Worm (Caenorhabditis elegans) whole organism, mixed stage, embryonic: Measurements from ENCODE around the gene F32D8.12.

Source experiments
- ceh-43 ChIP-seq: fragments of 200-800 bp; sonication (Bioruptor generic); optimal IDR thresholded peaks from 2 replicates; lab custom pipeline; 2018; ENCODE audit warnings: mild to moderate bottlenecking, missing genetic modification characterization, moderate library complexity, missing compliant biosample characterization
- lin-32 ChIP-seq: fragments of 200-800 bp; sonication (Bioruptor generic); optimal IDR thresholded peaks from 2 replicates; lab custom pipeline; 2018; ENCODE audit warnings: mild to moderate bottlenecking, missing genetic modification characterization, missing compliant biosample characterization
- snpc-4 ChIP-seq: fragments of 150-350 bp; optimal IDR thresholded peaks from 2 replicates; lab custom pipeline; 2014; ENCODE audit warnings: missing biosample characterization, missing genetic modification characterization

DNA sequence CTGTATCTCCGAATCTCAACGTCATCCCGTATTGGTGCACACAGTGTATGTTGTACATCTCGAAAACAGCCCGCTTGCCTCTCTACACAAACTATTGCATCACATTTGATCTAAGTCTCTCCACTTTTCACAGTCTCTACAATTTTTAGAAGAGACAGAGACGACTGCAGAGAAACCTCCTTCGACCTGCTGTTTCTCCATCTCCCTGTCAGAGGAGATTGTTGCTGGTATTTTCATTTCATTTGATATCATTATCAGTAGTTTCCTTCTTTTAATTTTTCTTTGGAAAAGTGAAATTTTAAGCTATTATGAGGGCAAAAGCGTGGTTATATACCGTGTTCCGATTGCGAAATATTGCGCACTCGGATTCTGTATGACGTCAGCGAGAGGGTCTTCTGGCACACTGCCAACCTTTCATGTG, 49.8 kb upstream of the F32D8.12 start:
- TF ChIP-seq ceh-43 (GFP tag; lab: Kevin White, UChicago), result no peak
- no peak for TF ChIP-seq lin-32 (GFP tag; lab: Kevin White, UChicago)
- no peak for TF ChIP-seq snpc-4
